Fruit fly (Drosophila melanogaster) whole organism, embryonic: ENCODE data around the gene Kap3.
A peak's percentile ranks its signal among the peaks of the same experiment; 100 is the strongest.

ENCODE experiments used
- Adf1 ChIP-seq: fragments of 200-800 bp; sonication (Bioruptor generic); IDR thresholded peaks from 2 replicates; pipeline ENCODE4 v1.3.6; 2022; ENCODE audit warnings: missing biosample characterization, missing genetic modification characterization
- CG10274 ChIP-seq: fragments of 200-800 bp; sonication (Bioruptor generic); optimal IDR thresholded peaks from 3 replicates; lab custom pipeline; 2017; ENCODE audit warnings: missing biosample characterization, mild to moderate bottlenecking, missing genetic modification characterization
- CG10959 ChIP-seq: fragments of 200-800 bp; sonication (Bioruptor generic); IDR thresholded peaks from 2 replicates; pipeline ENCODE4 v1.3.6; 2022; ENCODE audit warnings: missing biosample characterization, missing genetic modification characterization
- CG12104 ChIP-seq: fragments of 200-800 bp; sonication (Bioruptor generic); optimal IDR thresholded peaks from 3 replicates; lab custom pipeline; 2016; ENCODE audit warnings: missing biosample characterization, missing genetic modification characterization
- CG14860 ChIP-seq: fragments of 200-800 bp; sonication (Bioruptor generic); IDR thresholded peaks from 3 replicates; pipeline ENCODE4 v1.3.6; 2022; ENCODE audit warnings: missing biosample characterization, missing genetic modification characterization; ENCODE audit not compliant: partially characterized antibody
- CG15011 ChIP-seq: fragments of 200-800 bp; sonication (Bioruptor generic); optimal IDR thresholded peaks from 3 replicates; lab custom pipeline; 2018; ENCODE audit warnings: missing biosample characterization, mild to moderate bottlenecking, missing genetic modification characterization
- CG15269 ChIP-seq: fragments of 200-800 bp; sonication (Bioruptor generic); optimal IDR thresholded peaks from 2 replicates; lab custom pipeline; 2018; ENCODE audit warnings: missing biosample characterization, mild to moderate bottlenecking, missing genetic modification characterization, moderate library complexity
- CG1792 ChIP-seq: fragments of 200-800 bp; sonication (Bioruptor generic); optimal IDR thresholded peaks from 2 replicates; lab custom pipeline; 2016; ENCODE audit warnings: missing biosample characterization, missing genetic modification characterization
- CG18011 ChIP-seq: fragments of 200-800 bp; sonication (Bioruptor generic); optimal IDR thresholded peaks from 2 replicates; lab custom pipeline; 2017; ENCODE audit warnings: missing biosample characterization, missing genetic modification characterization, mild to moderate bottlenecking, moderate library complexity, missing genotype
- CG3726 ChIP-seq: fragments of 200-800 bp; sonication (Bioruptor generic); IDR thresholded peaks from 3 replicates; pipeline ENCODE4, ENCODE4 v1.3.6; 2022; ENCODE audit warnings: missing biosample characterization, missing genetic modification characterization
- CG6175 ChIP-seq: fragments of 200-800 bp; sonication (Bioruptor generic); IDR thresholded peaks from 3 replicates; pipeline ENCODE4 v1.3.6; 2022; ENCODE audit warnings: missing biosample characterization, missing genetic modification characterization
- CG7556 ChIP-seq: fragments of 200-800 bp; sonication (Bioruptor generic); optimal IDR thresholded peaks from 2 replicates; lab custom pipeline; 2017; ENCODE audit warnings: missing biosample characterization, mild to moderate bottlenecking, missing genetic modification characterization
- CG7745 ChIP-seq: fragments of 200-800 bp; sonication (Bioruptor generic); optimal IDR thresholded peaks from 2 replicates; lab custom pipeline; 2018; ENCODE audit warnings: missing biosample characterization, mild to moderate bottlenecking, missing genetic modification characterization, moderate library complexity
- CG7928 ChIP-seq: fragments of 200-800 bp; sonication (Bioruptor generic); optimal IDR thresholded peaks from 2 replicates; lab custom pipeline; 2017; ENCODE audit warnings: missing biosample characterization, mild to moderate bottlenecking, missing genetic modification characterization
- CG7987 ChIP-seq: fragments of 200-800 bp; sonication (Bioruptor generic); optimal IDR thresholded peaks from 2 replicates; lab custom pipeline; 2018; ENCODE audit warnings: missing biosample characterization, mild to moderate bottlenecking, missing genetic modification characterization, moderate library complexity
- D ChIP-seq, 2 experiments: fragments of 200-800 bp in 1 of 2; fragments of >200 bp in 1 of 2; sonication (Bioruptor generic) in 1 of 2; optimal IDR thresholded peaks; 2 replicates in 1 of 2; 3 replicates in 1 of 2; lab custom pipeline; 2017; ENCODE audit warnings: mild to moderate bottlenecking in 1 of 2, missing biosample characterization in 1 of 2, missing genetic modification characterization in 1 of 2, missing genetic modification reagents in 1 of 2
- Deaf1 ChIP-seq: fragments of 200-800 bp; optimal IDR thresholded peaks from 3 replicates; lab custom pipeline; 2019; ENCODE audit warnings: missing biosample characterization, mild to moderate bottlenecking, missing genetic modification characterization, moderate library complexity
- ERR ChIP-seq: fragments of 200-800 bp; sonication (Bioruptor generic); optimal IDR thresholded peaks from 2 replicates; lab custom pipeline; 2016; ENCODE audit warnings: missing biosample characterization, missing genetic modification characterization
- HLH3B ChIP-seq: fragments of 200-800 bp; sonication (Bioruptor generic); IDR thresholded peaks from 2 replicates; pipeline ENCODE4 v1.3.6; 2022; ENCODE audit warnings: missing biosample characterization, missing genetic modification characterization
- Med ChIP-seq: fragments of 200-800 bp; sonication (Bioruptor generic); peaks from one replicate; lab custom pipeline; 2016; ENCODE audit warnings: missing biosample characterization, missing genetic modification characterization, mild to moderate bottlenecking, inconsistent platforms, moderate library complexity
- Mrtf ChIP-seq: fragments of 200-800 bp; sonication (Bioruptor generic); IDR thresholded peaks from 3 replicates; pipeline ENCODE4 v1.3.6; 2022; ENCODE audit warnings: missing biosample characterization, missing genetic modification characterization
- Stat92E ChIP-seq, 3 experiments: fragments of >200 bp in 2 of 3; fragments of 200-800 bp in 1 of 3; sonication (Bioruptor generic) in 1 of 3; optimal IDR thresholded peaks; 2 replicates each; lab custom pipeline; 2017 to 2019; ENCODE audit warnings: missing biosample characterization in 3 of 3, missing genetic modification characterization in 3 of 3, mild to moderate bottlenecking in 1 of 3, moderate library complexity in 1 of 3
- ab ChIP-seq: fragments of 200-800 bp; sonication (Bioruptor generic); optimal IDR thresholded peaks from 2 replicates; lab custom pipeline; 2016; ENCODE audit warnings: missing biosample characterization, missing genetic modification characterization
- aop ChIP-seq: fragments of 200-800 bp; sonication (Bioruptor generic); IDR thresholded peaks from 2 replicates; pipeline ENCODE4 v1.3.6; 2022; ENCODE audit warnings: missing biosample characterization, missing genetic modification characterization
- ara ChIP-seq: fragments of 200-800 bp; sonication (Bioruptor generic); IDR thresholded peaks from 2 replicates; pipeline ENCODE4 v1.3.6; 2022; ENCODE audit warnings: missing biosample characterization, missing genetic modification characterization
- az2 ChIP-seq: fragments of 200-800 bp; sonication (Bioruptor generic); optimal IDR thresholded peaks from 3 replicates; lab custom pipeline; 2016; ENCODE audit warnings: missing biosample characterization, missing genetic modification characterization
- bbx ChIP-seq: fragments of 200-800 bp; sonication (Bioruptor generic); IDR thresholded peaks from 2 replicates; pipeline ENCODE4 v1.3.6; 2022; ENCODE audit warnings: missing biosample characterization, missing genetic modification characterization; ENCODE audit not compliant: partially characterized antibody
- btn ChIP-seq: fragments of 200-800 bp; sonication (Bioruptor generic); optimal IDR thresholded peaks from 2 replicates; lab custom pipeline; 2016; ENCODE audit warnings: missing biosample characterization, missing genetic modification characterization
- caup ChIP-seq: fragments of 200-800 bp; sonication (Bioruptor generic); optimal IDR thresholded peaks from 3 replicates; lab custom pipeline; 2017; ENCODE audit warnings: missing biosample characterization, mild to moderate bottlenecking, missing genetic modification characterization, moderate library complexity; ENCODE audit not compliant: severe bottlenecking
- ci ChIP-seq: fragments of 200-800 bp; sonication (Bioruptor generic); IDR thresholded peaks from 3 replicates; pipeline ENCODE4 v1.3.6; 2022; ENCODE audit warnings: missing biosample characterization, missing genetic modification characterization
- corto ChIP-seq: fragments of 200-800 bp; sonication (Bioruptor generic); optimal IDR thresholded peaks from 2 replicates; lab custom pipeline; 2016; ENCODE audit warnings: missing biosample characterization, mild to moderate bottlenecking, missing genetic modification characterization, moderate library complexity
- crp ChIP-seq, 2 experiments: fragments of 200-800 bp; sonication (Bioruptor generic); optimal IDR thresholded peaks; 2 replicates in 1 of 2; 3 replicates in 1 of 2; lab custom pipeline; 2017; ENCODE audit warnings: missing biosample characterization in 2 of 2, missing genetic modification characterization in 2 of 2, mild to moderate bottlenecking in 1 of 2, moderate library complexity in 1 of 2
- dan ChIP-seq: fragments of 200-800 bp; sonication (Bioruptor generic); IDR thresholded peaks from 2 replicates; pipeline ENCODE4 v1.3.6; 2022; ENCODE audit warnings: missing biosample characterization, missing genetic modification characterization
- dmrt11E ChIP-seq: fragments of 200-800 bp; sonication (Bioruptor generic); optimal IDR thresholded peaks from 3 replicates; lab custom pipeline; 2018; ENCODE audit warnings: missing biosample characterization, mild to moderate bottlenecking, missing genetic modification characterization, moderate library complexity
- dmrt99B ChIP-seq: fragments of 200-800 bp; sonication (Bioruptor generic); optimal IDR thresholded peaks from 2 replicates; lab custom pipeline; 2018; ENCODE audit warnings: missing biosample characterization, mild to moderate bottlenecking, missing genetic modification characterization, moderate library complexity
- esg ChIP-seq: fragments of 200-800 bp; sonication (Bioruptor generic); conservative IDR thresholded peaks from 2 replicates; pipeline ENCODE4 v1.3.6; 2022; ENCODE audit warnings: missing biosample characterization, missing genetic modification characterization
- gro ChIP-seq: fragments of 200-800 bp; sonication (Bioruptor generic); optimal IDR thresholded peaks from 2 replicates; lab custom pipeline; 2016; ENCODE audit warnings: missing biosample characterization, missing genetic modification characterization
- hkb ChIP-seq, 2 experiments: fragments of 200-800 bp in 1 of 2; fragments of >200 bp in 1 of 2; sonication (Bioruptor generic) in 1 of 2; IDR thresholded peaks in 1 of 2; optimal IDR thresholded peaks in 1 of 2; 2 replicates each; pipeline versions ENCODE4 v1.3.6 to Lab custom; 2017 to 2022; ENCODE audit warnings: missing biosample characterization in 1 of 2, missing genetic modification characterization in 1 of 2
- lov ChIP-seq, 2 experiments: fragments of 200-800 bp in 1 of 2; fragments of >200 bp in 1 of 2; sonication (Bioruptor generic) in 1 of 2; IDR thresholded peaks in 1 of 2; optimal IDR thresholded peaks in 1 of 2; 2 replicates in 1 of 2; 3 replicates in 1 of 2; pipeline versions ENCODE4 v1.3.6 to Lab custom; 2017 to 2022; ENCODE audit warnings: missing biosample characterization in 1 of 2, missing genetic modification characterization in 1 of 2
- mld ChIP-seq: fragments of 200-800 bp; sonication (Bioruptor generic); IDR thresholded peaks from 3 replicates; pipeline ENCODE4 v1.3.6; 2022; ENCODE audit warnings: missing biosample characterization, missing genetic modification characterization; ENCODE audit not compliant: partially characterized antibody
- pan ChIP-seq, 4 experiments: fragments of >200 bp in 3 of 4; fragments of 200-800 bp in 1 of 4; sonication (Bioruptor generic) in 1 of 4; optimal IDR thresholded peaks in 3 of 4; IDR thresholded peaks in 1 of 4; 2 replicates each; pipeline versions ENCODE4 v1.3.6 to Lab custom; 2017 to 2022; ENCODE audit warnings: missing biosample characterization in 2 of 4, missing genetic modification characterization in 2 of 4, mixed read lengths in 1 of 4
- pfk ChIP-seq: fragments of 200-800 bp; sonication (Bioruptor generic); optimal IDR thresholded peaks from 2 replicates; lab custom pipeline; 2018; ENCODE audit warnings: missing biosample characterization, mild to moderate bottlenecking, missing genetic modification characterization, moderate library complexity
- pnt ChIP-seq: fragments of 200-800 bp; sonication (Bioruptor generic); optimal IDR thresholded peaks from 3 replicates; lab custom pipeline; 2016; ENCODE audit warnings: missing biosample characterization, missing genetic modification characterization
- pum ChIP-seq: fragments of 200-800 bp; sonication (Bioruptor generic); optimal IDR thresholded peaks from 2 replicates; lab custom pipeline; 2016; ENCODE audit warnings: missing biosample characterization, missing genetic modification characterization
- repo ChIP-seq: fragments of 200-800 bp; sonication (Bioruptor generic); optimal IDR thresholded peaks from 2 replicates; lab custom pipeline; 2016; ENCODE audit warnings: missing biosample characterization, missing genetic modification characterization
- stwl ChIP-seq: fragments of 200-800 bp; sonication (Bioruptor generic); optimal IDR thresholded peaks from 3 replicates; lab custom pipeline; 2018; ENCODE audit warnings: missing biosample characterization, mild to moderate bottlenecking, missing genetic modification characterization, moderate library complexity
- tup ChIP-seq: fragments of 200-800 bp; sonication (Bioruptor generic); optimal IDR thresholded peaks from 2 replicates; lab custom pipeline; 2016; ENCODE audit warnings: missing biosample characterization, mild to moderate bottlenecking, missing genetic modification characterization, moderate library complexity
- usp ChIP-seq: fragments of >200 bp; optimal IDR thresholded peaks from 2 replicates; lab custom pipeline; 2017; ENCODE audit warnings: missing biosample characterization, missing genetic modification characterization

The Kap3 gene

dm6 chrX:11379139-11379538 lies 39.3 kb upstream of the Kap3 start (continued):
- TF ChIP-seq hkb (optimal IDR thresholded peaks at IDR 0.05; lab: Kevin White, UChicago) (no peak), hkb (GFP tag; IDR thresholded peaks at IDR 0.05; lab: Robert Waterston, UW) (peak; percentile 70), Mrtf (GFP tag; lab: Robert Waterston, UW) (0 out of 3 replicates have a peak, but pooled peaks have one; percentile 20), pan (optimal IDR thresholded peaks at IDR 0.05; lab: Kevin White, UChicago) (no peak), pan (GFP tag; optimal IDR thresholded peaks at IDR 0.05 in 1 of 2, IDR thresholded peaks at IDR 0.05 in 1 of 2) (peak in 1 of 2 experiments; percentile 58), CG18011 (GFP tag; lab: Kevin White, UChicago) (no peak), mld (GFP tag; lab: Robert Waterston, UW) (no peak), pfk (GFP tag; lab: Kevin White, UChicago) (no peak), CG7928 (GFP tag; lab: Kevin White, UChicago) (no peak), dmrt11E (tag; lab: Kevin White, UChicago) (no peak), dmrt99B (peak; percentile 68), tup (no peak), CG3726 (GFP tag; lab: Robert Waterston, UW) (no peak), CG14860 (GFP tag; lab: Robert Waterston, UW) (no peak), HLH3B (GFP tag; lab: Robert Waterston, UW) (peak; percentile 61), btn (GFP tag; lab: Kevin White, UChicago) (no peak), corto (no peak), CG7987 (GFP tag; lab: Kevin White, UChicago) (no peak), Adf1 (GFP tag; lab: Robert Waterston, UW) (no peak), Med (GFP tag; lab: Kevin White, UChicago) (peak; percentile 80), dan (no peak), crp (GFP tag; optimal IDR thresholded peaks at IDR 0.05; lab: Kevin White, UChicago) (no peak), CG15011 (GFP tag; lab: Kevin White, UChicago) (no peak), stwl (tag; lab: Kevin White, UChicago) (no peak), CG1792 (GFP tag; lab: Kevin White, UChicago) (no peak), pum (GFP tag; lab: Kevin White, UChicago) (peak; percentile 0), Stat92E (GFP tag; optimal IDR thresholded peaks at IDR 0.05; lab: Kevin White, UChicago) (no peak), repo (no peak), gro (GFP tag; lab: Kevin White, UChicago) (peak; percentile 2), az2 (GFP tag; lab: Kevin White, UChicago) (no peak), ab (GFP tag; lab: Kevin White, UChicago) (no peak), pnt (no peak), CG12104 (no peak), ci (GFP tag; lab: Robert Waterston, UW) (peak; percentile 73), CG10959 (no peak), usp (GFP tag; lab: Kevin White, UChicago) (no peak), esg (GFP tag; lab: Robert Waterston, UW) (peak; percentile 32), CG10274 (GFP tag; lab: Kevin White, UChicago) (no peak), aop (GFP tag; lab: Robert Waterston, UW) (no peak), CG6175 (GFP tag; lab: Robert Waterston, UW) (no peak), D (optimal IDR thresholded peaks at IDR 0.05; lab: Kevin White, UChicago) (no peak), D (GFP tag; optimal IDR thresholded peaks at IDR 0.05; lab: Kevin White, UChicago) (no peak), CG7745 (tag; lab: Kevin White, UChicago) (no peak), CG7556 (GFP tag; lab: Kevin White, UChicago) (peak; percentile 33), ara (peak; percentile 42; the same call in 1 of the 2 replicates), ERR (GFP tag; lab: Kevin White, UChicago) (no peak), CG15269 (tag; lab: Kevin White, UChicago) (peak; percentile 68), caup (peak; percentile 11), Deaf1 (tag; lab: Kevin White, UChicago) (no peak), bbx (GFP tag; lab: Robert Waterston, UW) (no peak), lov (optimal IDR thresholded peaks at IDR 0.05; lab: Kevin White, UChicago) (no peak), lov (GFP tag; IDR thresholded peaks at IDR 0.05; lab: Robert Waterston, UW) (no peak)
